Worm (Caenorhabditis elegans) whole organism, young adult: ENCODE results near the gene unc-62.

Experiments used
- D2030.7 ChIP-seq: fragments of 200-800 bp; sonication (Bioruptor generic); IDR thresholded peaks from 2 replicates; pipeline ENCODE4 v1.3.6; 2022; ENCODE audit warnings: missing genetic modification reagents, missing genetic modification characterization, missing compliant biosample characterization
- F10E7.11 ChIP-seq: sonication (generic microtip); optimal IDR thresholded peaks from 2 replicates; lab custom pipeline; 2017; ENCODE audit warnings: mild to moderate bottlenecking, missing genetic modification characterization, moderate library complexity, missing compliant biosample characterization
- F49E8.2 ChIP-seq: sonication (generic microtip); optimal IDR thresholded peaks from 3 replicates; lab custom pipeline; 2017; ENCODE audit warnings: missing genetic modification characterization, mild to moderate bottlenecking, missing compliant biosample characterization, antibody characterized with exemption, moderate library complexity; ENCODE audit not compliant: insufficient read depth
- cebp-1 ChIP-seq, 2 experiments: fragments of 200-800 bp in 1 of 2; sonication (Bioruptor generic) in 1 of 2; sonication (generic microtip) in 1 of 2; IDR thresholded peaks in 1 of 2; optimal IDR thresholded peaks in 1 of 2; 2 replicates each; pipeline versions ENCODE4 v1.3.6 to Lab custom; 2017 to 2022; ENCODE audit warnings: missing compliant biosample characterization in 2 of 2, missing genetic modification characterization in 2 of 2, mild to moderate bottlenecking in 1 of 2, missing genetic modification reagents in 1 of 2, moderate library complexity in 1 of 2
- dpff-1 ChIP-seq: sonication (generic microtip); optimal IDR thresholded peaks from 2 replicates; lab custom pipeline; 2017; ENCODE audit warnings: mild to moderate bottlenecking, missing genetic modification characterization, missing compliant biosample characterization
- hlh-12 ChIP-seq: sonication (generic microtip); optimal IDR thresholded peaks from 2 replicates; lab custom pipeline; 2016; ENCODE audit warnings: missing genetic modification characterization, missing compliant biosample characterization
- lin-35 ChIP-seq, 3 experiments: fragments of 150-350 bp in 2 of 3; sonication (generic microtip) in 1 of 3; optimal IDR thresholded peaks; 2 replicates each; lab custom pipeline; 2014 to 2018; ENCODE audit warnings: missing biosample characterization in 3 of 3, missing genetic modification characterization in 3 of 3, missing genetic modification reagents in 3 of 3
- nfya-1 ChIP-seq: sonication (generic microtip); optimal IDR thresholded peaks from 2 replicates; lab custom pipeline; 2017; ENCODE audit warnings: antibody characterized with exemption, missing compliant biosample characterization, missing genetic modification characterization, borderline replicate concordance; ENCODE audit not compliant: insufficient read depth
- repo-1 ChIP-seq: sonication (generic microtip); optimal IDR thresholded peaks from 2 replicates; lab custom pipeline; 2017; ENCODE audit warnings: mild to moderate bottlenecking, missing genetic modification characterization, missing compliant biosample characterization
- snpc-1.3 ChIP-seq: sonication (generic microtip); optimal IDR thresholded peaks from 2 replicates; lab custom pipeline; 2017; ENCODE audit warnings: missing genetic modification characterization, mild to moderate bottlenecking, missing compliant biosample characterization, antibody characterized with exemption, moderate library complexity, missing genotype, missing genetic modification reagents; ENCODE audit not compliant: insufficient read depth
- snpc-4 ChIP-seq, 5 experiments: fragments of 150-350 bp in 1 of 5; sonication (generic microtip) in 4 of 5; optimal IDR thresholded peaks; 2 replicates each; lab custom pipeline; 2014 to 2018; ENCODE audit warnings: missing genetic modification characterization in 5 of 5, missing biosample characterization in 3 of 5, antibody characterized with exemption in 2 of 5, mild to moderate bottlenecking in 2 of 5, missing compliant biosample characterization in 2 of 5, missing genotype in 2 of 5, moderate library complexity in 2 of 5, missing genetic modification reagents in 1 of 5
- sptf-2 ChIP-seq: fragments of 200-800 bp; sonication (Bioruptor generic); optimal IDR thresholded peaks from 2 replicates; lab custom pipeline; 2018; ENCODE audit warnings: mild to moderate bottlenecking, missing genetic modification characterization, missing compliant biosample characterization
- unc-130 ChIP-seq: sonication (generic microtip); optimal IDR thresholded peaks from 2 replicates; lab custom pipeline; 2016; ENCODE audit warnings: missing genetic modification reagents, missing genetic modification characterization, missing compliant biosample characterization
- ztf-3 ChIP-seq: fragments of 200-800 bp; sonication (Bioruptor generic); optimal IDR thresholded peaks from 2 replicates; lab custom pipeline; 2018; ENCODE audit warnings: mild to moderate bottlenecking, missing genetic modification characterization, missing compliant biosample characterization

DNA sequence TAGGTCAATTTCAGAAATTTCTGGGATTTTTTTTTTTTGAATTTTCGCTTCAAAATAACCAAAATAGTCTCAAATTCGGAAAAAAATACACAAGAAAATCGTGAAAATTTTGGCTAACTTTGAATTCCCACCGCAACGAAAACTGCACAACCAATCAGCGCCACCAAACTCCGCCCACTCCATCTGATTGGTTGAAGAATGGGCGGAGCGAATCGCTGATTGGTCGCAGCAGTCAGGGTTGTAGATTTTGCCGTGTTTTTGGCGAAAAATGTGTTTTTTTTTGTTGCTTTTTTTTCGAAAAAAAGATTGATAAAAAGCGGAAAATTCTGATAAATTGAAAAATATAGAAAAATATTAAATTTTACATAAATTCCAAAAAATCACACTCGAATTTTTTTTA, 49.6 kb downstream of the unc-62 start:
- TF ChIP-seq unc-130, result no peak
- no peak for TF ChIP-seq snpc-4 (GFP tag; optimal IDR thresholded peaks at IDR 0.05; lab: Kevin White, UChicago)
- TF ChIP-seq snpc-4 (tag; optimal IDR thresholded peaks at IDR 0.05; lab: Kevin White, UChicago), result no peak
- no peak for TF ChIP-seq lin-35 (GFP tag; optimal IDR thresholded peaks at IDR 0.05; lab: Kevin White, UChicago)
- no peak for TF ChIP-seq repo-1 (tag; lab: Kevin White, UChicago)
- TF ChIP-seq cebp-1 (GFP tag; IDR thresholded peaks at IDR 0.05; lab: Robert Waterston, UW), result no peak
- TF ChIP-seq cebp-1 (tag; optimal IDR thresholded peaks at IDR 0.05; lab: Kevin White, UChicago), result no peak
- TF ChIP-seq ztf-3 (GFP tag; lab: Kevin White, UChicago), result no peak
- no peak for TF ChIP-seq nfya-1 (tag; lab: Kevin White, UChicago)
- TF ChIP-seq F49E8.2 (tag; lab: Kevin White, UChicago), result no peak
- TF ChIP-seq F10E7.11 (tag; lab: Kevin White, UChicago), result no peak
- no peak for TF ChIP-seq D2030.7 (GFP tag; lab: Robert Waterston, UW)
- TF ChIP-seq hlh-12 (tag; lab: Kevin White, UChicago), result no peak
- TF ChIP-seq sptf-2 (GFP tag; lab: Kevin White, UChicago), result no peak
- TF ChIP-seq dpff-1, result no peak
- TF ChIP-seq snpc-1.3 (tag; lab: Kevin White, UChicago), result no peak
